Fruit fly (Drosophila melanogaster) whole organism, embryonic: ENCODE data around the gene CG44838.
A peak's percentile ranks its signal among the peaks of the same experiment; 100 is the strongest.

Experiments
- Adf1 ChIP-seq: fragments of 200-800 bp; sonication (Bioruptor generic); IDR thresholded peaks from 2 replicates; pipeline ENCODE4 v1.3.6; 2022; ENCODE audit warnings: missing biosample characterization, missing genetic modification characterization
- Asciz ChIP-seq: fragments of 200-800 bp; sonication (Bioruptor generic); optimal IDR thresholded peaks from 2 replicates; lab custom pipeline; 2017; ENCODE audit warnings: missing biosample characterization, mild to moderate bottlenecking, missing genetic modification characterization, missing genetic modification reagents
- CG1024 ChIP-seq: fragments of 200-800 bp; sonication (Bioruptor generic); IDR thresholded peaks from 2 replicates; pipeline ENCODE4 v1.3.6; 2022; ENCODE audit warnings: missing biosample characterization, missing genetic modification characterization
- CG12155 ChIP-seq: fragments of 200-800 bp; sonication (Bioruptor generic); optimal IDR thresholded peaks from 3 replicates; lab custom pipeline; 2016; ENCODE audit warnings: missing biosample characterization, missing genetic modification characterization
- CG12942 ChIP-seq: fragments of 200-800 bp; sonication (Bioruptor generic); optimal IDR thresholded peaks from 3 replicates; lab custom pipeline; 2016; ENCODE audit warnings: missing biosample characterization, missing genetic modification characterization
- CG14050 ChIP-seq: fragments of 200-800 bp; sonication (Bioruptor generic); IDR thresholded peaks from 3 replicates; pipeline ENCODE4 v1.3.6; 2022; ENCODE audit warnings: missing biosample characterization, missing genetic modification characterization
- CG14710 ChIP-seq: fragments of 200-800 bp; sonication (Bioruptor generic); optimal IDR thresholded peaks from 3 replicates; lab custom pipeline; 2019; ENCODE audit warnings: missing biosample characterization, mild to moderate bottlenecking, missing genetic modification characterization, moderate library complexity
- CG1529 ChIP-seq: fragments of 200-800 bp; sonication (Bioruptor generic); optimal IDR thresholded peaks from 3 replicates; lab custom pipeline; 2018; ENCODE audit warnings: missing biosample characterization, missing genetic modification characterization
- CG17359 ChIP-seq: fragments of 200-800 bp; sonication (Bioruptor generic); optimal IDR thresholded peaks from 3 replicates; lab custom pipeline; 2018; ENCODE audit warnings: missing biosample characterization, mild to moderate bottlenecking, missing genetic modification characterization, moderate library complexity
- CG17385 ChIP-seq: fragments of 200-800 bp; sonication (Bioruptor generic); optimal IDR thresholded peaks from 3 replicates; lab custom pipeline; 2018; ENCODE audit warnings: missing biosample characterization, mild to moderate bottlenecking, missing genetic modification characterization
- CG3065 ChIP-seq: fragments of 200-800 bp; sonication (Bioruptor generic); optimal IDR thresholded peaks from 2 replicates; lab custom pipeline; 2016; ENCODE audit warnings: missing biosample characterization, missing genetic modification characterization
- CG32767 ChIP-seq: fragments of 200-800 bp; sonication (Bioruptor generic); IDR thresholded peaks from 2 replicates; pipeline ENCODE4 v1.3.6; 2022; ENCODE audit warnings: missing biosample characterization, missing genetic modification characterization
- CG4282 ChIP-seq: fragments of 200-800 bp; sonication (Bioruptor generic); optimal IDR thresholded peaks from 2 replicates; lab custom pipeline; 2016; ENCODE audit warnings: missing biosample characterization, missing genetic modification characterization
- CG6654 ChIP-seq: fragments of 200-800 bp; sonication (Bioruptor generic); optimal IDR thresholded peaks from 2 replicates; lab custom pipeline; 2017; ENCODE audit warnings: missing biosample characterization, mild to moderate bottlenecking, missing genetic modification characterization
- CG6683 ChIP-seq: fragments of 200-800 bp; sonication (Bioruptor generic); optimal IDR thresholded peaks from 2 replicates; lab custom pipeline; 2017; ENCODE audit warnings: missing biosample characterization, mild to moderate bottlenecking, missing genetic modification characterization, missing genetic modification reagents
- CG7556 ChIP-seq: fragments of 200-800 bp; sonication (Bioruptor generic); optimal IDR thresholded peaks from 2 replicates; lab custom pipeline; 2017; ENCODE audit warnings: missing biosample characterization, mild to moderate bottlenecking, missing genetic modification characterization
- CG8388 ChIP-seq: fragments of 200-800 bp; sonication (Bioruptor generic); optimal IDR thresholded peaks from 2 replicates; lab custom pipeline; 2019; ENCODE audit warnings: missing biosample characterization, mild to moderate bottlenecking, missing genetic modification characterization, moderate library complexity
- CHES-1-like ChIP-seq: fragments of 200-800 bp; sonication (Bioruptor generic); optimal IDR thresholded peaks from 2 replicates; lab custom pipeline; 2016; ENCODE audit warnings: missing biosample characterization, missing genetic modification characterization
- Dip2 ChIP-seq: fragments of 200-800 bp; sonication (Bioruptor generic); IDR thresholded peaks from 2 replicates; pipeline ENCODE4 v1.3.6; 2022; ENCODE audit warnings: missing biosample characterization, missing genetic modification characterization
- E2f2 ChIP-seq: fragments of 200-800 bp; sonication (Bioruptor generic); IDR thresholded peaks from 2 replicates; pipeline ENCODE4 v1.3.6; 2022; ENCODE audit warnings: missing biosample characterization, missing genetic modification characterization
- Fer1 ChIP-seq: fragments of 200-800 bp; sonication (Bioruptor generic); optimal IDR thresholded peaks from 2 replicates; lab custom pipeline; 2017; ENCODE audit warnings: missing biosample characterization, mild to moderate bottlenecking, missing genetic modification characterization
- Fer2 ChIP-seq: fragments of 200-800 bp; sonication (Bioruptor generic); optimal IDR thresholded peaks from 2 replicates; lab custom pipeline; 2018; ENCODE audit warnings: missing biosample characterization, mild to moderate bottlenecking, missing genetic modification characterization, moderate library complexity
- HLH4C ChIP-seq: fragments of 200-800 bp; sonication (Bioruptor generic); IDR thresholded peaks from 3 replicates; pipeline ENCODE4 v1.3.6; 2022; ENCODE audit warnings: missing biosample characterization, missing genetic modification characterization; ENCODE audit not compliant: partially characterized antibody
- HLH54F ChIP-seq: fragments of 200-800 bp; sonication (Bioruptor generic); optimal IDR thresholded peaks from 3 replicates; lab custom pipeline; 2016; ENCODE audit warnings: missing biosample characterization, missing genetic modification characterization
- Hand ChIP-seq: fragments of 200-800 bp; sonication (Bioruptor generic); optimal IDR thresholded peaks from 2 replicates; lab custom pipeline; 2017; ENCODE audit warnings: mild to moderate bottlenecking, missing biosample characterization, missing genetic modification reagents, missing genetic modification characterization
- Hsf ChIP-seq: fragments of 200-800 bp; sonication (Bioruptor generic); optimal IDR thresholded peaks from 3 replicates; lab custom pipeline; 2016; ENCODE audit warnings: missing biosample characterization, missing genetic modification characterization
- Lpt ChIP-seq: fragments of >200 bp; optimal IDR thresholded peaks from 2 replicates; lab custom pipeline; 2018; ENCODE audit warnings: missing biosample characterization, missing genetic modification characterization
- Myb ChIP-seq: fragments of 200-800 bp; sonication (Bioruptor generic); optimal IDR thresholded peaks from 2 replicates; lab custom pipeline; 2016; ENCODE audit warnings: missing biosample characterization, missing genetic modification characterization
- Nf-YB ChIP-seq: fragments of 200-800 bp; sonication (Bioruptor generic); optimal IDR thresholded peaks from 3 replicates; lab custom pipeline; 2019; ENCODE audit warnings: missing biosample characterization, mild to moderate bottlenecking, missing genetic modification characterization, moderate library complexity
- NfI ChIP-seq: fragments of 200-800 bp; sonication (Bioruptor generic); optimal IDR thresholded peaks from 3 replicates; lab custom pipeline; 2018; ENCODE audit warnings: missing biosample characterization, mild to moderate bottlenecking, missing genetic modification characterization, moderate library complexity
- Scr ChIP-seq: fragments of 200-800 bp; sonication (Bioruptor generic); IDR thresholded peaks from 2 replicates; pipeline ENCODE4 v1.3.6; 2022; ENCODE audit warnings: missing biosample characterization, missing genetic modification characterization; ENCODE audit not compliant: partially characterized antibody
- Taf1 ChIP-seq: fragments of 200-800 bp; sonication (Bioruptor generic); IDR thresholded peaks from 2 replicates; pipeline ENCODE4 v1.3.6; 2022; ENCODE audit warnings: missing biosample characterization, missing genetic modification characterization
- ac ChIP-seq: fragments of 200-800 bp; sonication (Bioruptor generic); optimal IDR thresholded peaks from 3 replicates; lab custom pipeline; 2017; ENCODE audit warnings: missing biosample characterization, mild to moderate bottlenecking, missing genetic modification characterization
- bbx ChIP-seq: fragments of 200-800 bp; sonication (Bioruptor generic); IDR thresholded peaks from 2 replicates; pipeline ENCODE4 v1.3.6; 2022; ENCODE audit warnings: missing biosample characterization, missing genetic modification characterization; ENCODE audit not compliant: partially characterized antibody
- cato ChIP-seq: fragments of 200-800 bp; sonication (Bioruptor generic); optimal IDR thresholded peaks from 2 replicates; lab custom pipeline; 2016; ENCODE audit warnings: missing biosample characterization, missing genetic modification characterization, borderline replicate concordance
- croc ChIP-seq: fragments of 200-800 bp; sonication (Bioruptor generic); conservative IDR thresholded peaks from 3 replicates; pipeline ENCODE4 v1.3.6; 2022; ENCODE audit warnings: missing biosample characterization, missing genetic modification characterization
- dati ChIP-seq: fragments of 200-800 bp; sonication (Bioruptor generic); IDR thresholded peaks from 2 replicates; pipeline ENCODE4 v1.3.6; 2022; ENCODE audit warnings: missing biosample characterization, missing genetic modification characterization
- eyg ChIP-seq: fragments of 200-800 bp; sonication (Bioruptor generic); optimal IDR thresholded peaks from 3 replicates; lab custom pipeline; 2016; ENCODE audit warnings: missing biosample characterization, missing genetic modification characterization
- fu2 ChIP-seq: fragments of 200-800 bp; sonication (Bioruptor generic); optimal IDR thresholded peaks from 2 replicates; lab custom pipeline; 2016; ENCODE audit warnings: missing biosample characterization, missing genetic modification characterization
- gem ChIP-seq: fragments of 200-800 bp; sonication (Bioruptor generic); optimal IDR thresholded peaks from 2 replicates; lab custom pipeline; 2019; ENCODE audit warnings: missing biosample characterization, mild to moderate bottlenecking, missing genetic modification characterization, moderate library complexity
- jumu ChIP-seq: fragments of 200-800 bp; sonication (Bioruptor generic); optimal IDR thresholded peaks from 3 replicates; lab custom pipeline; 2016; ENCODE audit warnings: missing biosample characterization, missing genetic modification characterization
- nau ChIP-seq: fragments of 200-800 bp; sonication (Bioruptor generic); optimal IDR thresholded peaks from 3 replicates; lab custom pipeline; 2017; ENCODE audit warnings: missing biosample characterization, mild to moderate bottlenecking, missing genetic modification characterization, missing genetic modification reagents
- oc ChIP-seq: fragments of 200-800 bp; sonication (Bioruptor generic); optimal IDR thresholded peaks from 2 replicates; lab custom pipeline; 2018; ENCODE audit warnings: missing biosample characterization, mild to moderate bottlenecking, missing genetic modification characterization, moderate library complexity
- onecut ChIP-seq: fragments of 200-800 bp; sonication (Bioruptor generic); IDR thresholded peaks from 2 replicates; pipeline ENCODE4 v1.3.6; 2022; ENCODE audit warnings: missing biosample characterization, missing genetic modification characterization
- p53 ChIP-seq: fragments of 200-800 bp; sonication (Bioruptor generic); optimal IDR thresholded peaks from 2 replicates; lab custom pipeline; 2016; ENCODE audit warnings: missing biosample characterization, missing genetic modification characterization
- rib ChIP-seq: fragments of 200-800 bp; sonication (Bioruptor generic); IDR thresholded peaks from 2 replicates; pipeline ENCODE4 v1.3.6; 2022; ENCODE audit warnings: missing biosample characterization, missing genetic modification characterization
- sob ChIP-seq: fragments of 200-800 bp; sonication (Bioruptor generic); IDR thresholded peaks from 2 replicates; pipeline ENCODE4 v1.3.6; 2022; ENCODE audit warnings: missing biosample characterization, missing genetic modification characterization
- tna ChIP-seq: fragments of 200-800 bp; sonication (Bioruptor generic); IDR thresholded peaks from 2 replicates; pipeline ENCODE4 v1.3.6; 2022; ENCODE audit warnings: missing biosample characterization, missing genetic modification characterization; ENCODE audit not compliant: partially characterized antibody
- wdn ChIP-seq: fragments of 200-800 bp; sonication (Bioruptor generic); IDR thresholded peaks from 2 replicates; pipeline ENCODE4 v1.3.6; 2022; ENCODE audit warnings: missing biosample characterization, missing genetic modification characterization

CG44838 gene

dm6 chr3L:9511287-9512256 lies 50.7 kb downstream of the CG44838 start, which contains the start of gene RpS9 (continued):
- peak; percentile 33 for TF ChIP-seq Nf-YB (GFP tag; lab: Kevin White, UChicago)
- peak; percentile 28; the same call in 1 of the 2 replicates for TF ChIP-seq E2f2 (GFP tag; lab: Robert Waterston, UW)
- TF ChIP-seq NfI (GFP tag; lab: Kevin White, UChicago): no peak
- TF ChIP-seq dati (GFP tag; lab: Robert Waterston, UW): no peak
- TF ChIP-seq Fer1: peak; percentile 57
- no peak for TF ChIP-seq CG3065 (GFP tag; lab: Kevin White, UChicago)
- TF ChIP-seq croc (GFP tag; lab: Robert Waterston, UW): no peak
- TF ChIP-seq Hand: peak; percentile 0
- TF ChIP-seq nau (GFP tag; lab: Kevin White, UChicago): peak; percentile 4
- no peak for TF ChIP-seq CHES-1-like (GFP tag; lab: Kevin White, UChicago)
- TF ChIP-seq sob (GFP tag; lab: Robert Waterston, UW): peak; percentile 42; the same call in 1 of the 2 replicates
- TF ChIP-seq HLH54F (GFP tag; lab: Kevin White, UChicago): no peak
- no peak for TF ChIP-seq CG1024 (GFP tag; lab: Robert Waterston, UW)
- TF ChIP-seq CG6654 (GFP tag; lab: Kevin White, UChicago): no peak
- peak; percentile 7 for TF ChIP-seq oc (tag; lab: Kevin White, UChicago)
- TF ChIP-seq fu2: no peak
- no peak for TF ChIP-seq p53 (GFP tag; lab: Kevin White, UChicago)
- peak; percentile 22 for TF ChIP-seq Asciz (GFP tag; lab: Kevin White, UChicago)
- TF ChIP-seq Lpt (GFP tag; lab: Kevin White, UChicago): no peak
- TF ChIP-seq ac (GFP tag; lab: Kevin White, UChicago): peak; percentile 29
- no peak for TF ChIP-seq cato (GFP tag; lab: Kevin White, UChicago)
- TF ChIP-seq gem (tag; lab: Kevin White, UChicago): peak; percentile 4
- peak; percentile 22; the same call in 1 of the 2 replicates for TF ChIP-seq bbx (GFP tag; lab: Robert Waterston, UW)
- TF ChIP-seq Scr: peak; percentile 37; the same call in 1 of the 2 replicates
- TF ChIP-seq CG32767 (GFP tag; lab: Robert Waterston, UW): no peak
- TF ChIP-seq Taf1 (GFP tag; lab: Robert Waterston, UW): no peak
- TF ChIP-seq HLH4C (GFP tag; lab: Robert Waterston, UW): peak; percentile 37; the same call in 1 of the 3 replicates
- TF ChIP-seq CG12942 (GFP tag; lab: Kevin White, UChicago): no peak
- TF ChIP-seq CG14050 (GFP tag; lab: Robert Waterston, UW): no peak
- TF ChIP-seq CG12155 (GFP tag; lab: Kevin White, UChicago): no peak
- no peak for TF ChIP-seq tna (GFP tag; lab: Robert Waterston, UW)
- TF ChIP-seq Dip2 (GFP tag; lab: Robert Waterston, UW): no peak
- TF ChIP-seq wdn (GFP tag; lab: Robert Waterston, UW): no peak
- TF ChIP-seq jumu (GFP tag; lab: Kevin White, UChicago): no peak
- no peak for TF ChIP-seq CG1529 (GFP tag; lab: Kevin White, UChicago)
- peak; percentile 53 for TF ChIP-seq CG14710
- TF ChIP-seq rib (GFP tag; lab: Robert Waterston, UW): no peak
- no peak for TF ChIP-seq onecut
- no peak for TF ChIP-seq Fer2 (tag; lab: Kevin White, UChicago)
- peak; percentile 7 for TF ChIP-seq CG8388 (GFP tag; lab: Kevin White, UChicago)
- peak; percentile 36 for TF ChIP-seq CG17385 (GFP tag; lab: Kevin White, UChicago)
- TF ChIP-seq eyg (GFP tag; lab: Kevin White, UChicago): no peak
- TF ChIP-seq CG7556 (GFP tag; lab: Kevin White, UChicago): no peak
- TF ChIP-seq CG17359: peak; percentile 38
- no peak for TF ChIP-seq Adf1 (GFP tag; lab: Robert Waterston, UW)
- no peak for TF ChIP-seq CG6683 (GFP tag; lab: Kevin White, UChicago)
- no peak for TF ChIP-seq CG4282 (GFP tag; lab: Kevin White, UChicago)
- no peak for TF ChIP-seq Hsf (GFP tag; lab: Kevin White, UChicago)
- peak; percentile 18 for TF ChIP-seq Myb (GFP tag; lab: Kevin White, UChicago)
